Worm (Caenorhabditis elegans) whole organism, mixed stage, embryonic: Measurements from ENCODE around the gene gpa-3.

Experiments used
- nhr-28 ChIP-seq: fragments of 150-350 bp; optimal IDR thresholded peaks from 2 replicates; lab custom pipeline; 2014; ENCODE audit warnings: missing biosample characterization, missing genetic modification characterization
- nhr-76 ChIP-seq: sonication (generic microtip); optimal IDR thresholded peaks from 2 replicates; lab custom pipeline; 2017; ENCODE audit warnings: missing biosample characterization, missing genetic modification characterization
- snpc-4 ChIP-seq: fragments of 150-350 bp; optimal IDR thresholded peaks from 2 replicates; lab custom pipeline; 2014; ENCODE audit warnings: missing biosample characterization, missing genetic modification characterization

DNA sequence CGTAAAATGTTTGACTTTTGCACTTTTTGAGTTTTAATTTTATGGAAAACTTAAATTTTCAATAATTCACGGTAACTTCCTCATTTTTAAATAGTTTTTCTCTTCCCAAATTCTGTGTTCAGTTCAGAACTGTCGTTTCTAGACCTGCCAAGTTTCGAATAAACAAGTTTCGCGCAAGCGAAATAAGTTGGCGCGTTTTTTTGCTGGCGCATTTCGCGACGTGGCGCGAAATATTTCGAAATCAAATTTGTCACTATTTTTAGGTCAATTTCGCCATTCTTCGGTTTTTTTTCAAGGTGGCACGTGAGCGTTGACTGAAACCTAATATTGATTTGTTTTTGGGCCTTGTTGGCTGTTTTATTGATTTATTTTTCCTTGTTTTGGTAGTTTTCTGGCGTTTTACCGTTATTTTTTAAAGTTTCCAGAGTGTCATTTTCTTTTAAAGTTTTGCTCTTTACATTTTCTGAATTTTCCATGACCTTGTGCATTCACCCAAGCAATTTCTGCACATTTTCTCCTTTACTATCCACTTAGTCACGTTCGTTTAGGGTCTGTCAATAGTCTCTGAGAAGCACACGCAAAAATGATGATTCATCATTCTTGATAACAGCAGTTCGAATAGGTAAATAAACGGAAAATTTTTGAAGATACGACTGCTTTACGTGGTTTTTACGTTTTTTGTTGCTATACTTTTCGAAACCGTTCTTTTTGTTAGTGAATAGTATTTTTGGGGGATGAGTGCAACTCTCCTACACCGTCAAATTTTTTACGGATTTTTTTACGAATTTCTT lies 23.2 kb upstream of the gpa-3 start:
- TF ChIP-seq snpc-4: no peak
- TF ChIP-seq nhr-28: no peak
- no peak for TF ChIP-seq nhr-76 (tag; lab: Kevin White, UChicago)
